Worm (Caenorhabditis elegans) whole organism, dauer: Measurements from ENCODE around the gene srsx-16.

Experiments used
- unc-62 ChIP-seq: sonication (generic microtip); optimal IDR thresholded peaks from 2 replicates; lab custom pipeline; 2017; ENCODE audit warnings: missing biosample characterization, missing genetic modification reagents, missing genetic modification characterization

srsx-16 gene

ce11 chrIV:5650761-5651332 is 31.3 kb upstream of the srsx-16 start:
- no peak for TF ChIP-seq unc-62 (GFP tag; lab: Kevin White, UChicago)

DNA sequence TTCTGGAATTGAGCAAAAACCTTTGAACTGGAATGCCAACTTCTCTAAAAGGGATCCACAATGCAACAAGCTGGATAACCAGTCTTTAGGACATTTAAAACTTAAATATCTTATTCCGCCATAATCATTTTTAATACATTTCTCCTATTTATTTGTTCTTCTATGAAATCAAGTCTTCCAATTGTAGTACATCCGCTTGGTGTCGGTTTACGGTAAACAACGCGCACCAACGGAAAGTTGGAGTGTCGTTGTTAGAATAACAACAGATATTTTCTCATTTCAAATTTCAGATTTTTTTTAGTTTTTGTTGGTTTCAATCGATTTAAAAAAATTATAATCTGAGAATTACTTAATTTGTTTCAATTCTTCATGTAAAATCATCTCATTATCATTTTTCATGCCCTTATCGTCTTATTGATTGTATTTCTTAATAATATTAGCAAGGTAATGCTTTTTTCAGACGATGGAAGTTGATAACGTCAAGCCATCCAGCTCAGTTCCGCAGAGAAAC is 29.6 kb upstream of the srsx-16 start, which contains the start of gene csn-5:
Gene csn-5, plus strand, starts transcription at position 461 of the 511 bp plus-strand sequence.
- no peak for TF ChIP-seq unc-62 (GFP tag; lab: Kevin White, UChicago)

ce11 chrIV:5645514-5646052 is 26.0 kb upstream of the srsx-16 start, which contains the start of the genes srd-8 and B0547.2:
Gene srd-8 (minus strand): TSS chrIV:5645614.
Gene B0547.2 (plus strand): TSS chrIV:5646002.
- no peak for TF ChIP-seq unc-62 (GFP tag; lab: Kevin White, UChicago)

- no peak for TF ChIP-seq unc-62 (GFP tag; lab: Kevin White, UChicago)
Measured at ce11 chrIV:5635551-5635950, 16.0 kb upstream of the srsx-16 start, which contains the start of gene srd-13. Gene srd-13 (minus strand): TSS chrIV:5635651.

- no peak for TF ChIP-seq unc-62 (GFP tag; lab: Kevin White, UChicago)
Measured at ce11 chrIV:5632536-5632935, 13.0 kb upstream of the srsx-16 start.

- no peak for TF ChIP-seq unc-62 (GFP tag; lab: Kevin White, UChicago)
Measured at ce11 chrIV:5631628-5632027, 12.1 kb upstream of the srsx-16 start, which contains the start of gene ttbk-8.2. Gene ttbk-8.2 (plus strand): TSS chrIV:5631928.

ce11 chrIV:5630156-5630555 is 10.6 kb upstream of the srsx-16 start, which contains the start of gene srd-12:
Gene srd-12 (minus strand): TSS chrIV:5630256.
- no peak for TF ChIP-seq unc-62 (GFP tag; lab: Kevin White, UChicago)

DNA sequence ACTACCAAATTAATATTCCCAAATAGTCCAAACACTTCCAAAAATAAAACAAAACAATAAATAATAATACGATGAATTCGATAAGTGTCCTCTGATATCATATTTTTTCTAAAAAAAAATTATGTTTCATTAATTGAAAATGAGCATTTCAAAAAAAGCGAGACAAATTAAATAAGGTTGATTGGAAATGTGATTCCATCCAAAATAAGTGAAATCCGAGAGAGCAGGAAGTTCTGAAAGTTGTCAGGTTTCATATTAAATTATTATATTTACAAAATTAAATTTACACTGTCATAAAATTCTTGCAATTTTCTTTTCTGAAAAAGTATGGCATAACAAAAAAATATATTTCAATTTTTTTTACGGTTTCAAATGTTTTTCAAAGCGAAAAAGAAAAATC is 7.5 kb upstream of the srsx-16 start, which contains the start of gene srsx-14:
Gene srsx-14, minus strand, starts transcription at position 101 of the 400 bp plus-strand sequence.
- no peak for TF ChIP-seq unc-62 (GFP tag; lab: Kevin White, UChicago)

- TF ChIP-seq unc-62 (GFP tag; lab: Kevin White, UChicago): no peak
Measured at ce11 chrIV:5623718-5624117, 4.2 kb upstream of the srsx-16 start, which contains the start of gene srsx-15. Gene srsx-15 (minus strand): TSS chrIV:5623818.

ce11 chrIV:5614558-5615026 is 5.0 kb downstream of the srsx-16 start, which contains the start of gene C39H7.4:
Gene C39H7.4 (minus strand): TSS chrIV:5614608.
- TF ChIP-seq unc-62 (GFP tag; lab: Kevin White, UChicago): no peak

- no peak for TF ChIP-seq unc-62 (GFP tag; lab: Kevin White, UChicago)
Measured at ce11 chrIV:5607343-5607742, 12.2 kb downstream of the srsx-16 start.

DNA sequence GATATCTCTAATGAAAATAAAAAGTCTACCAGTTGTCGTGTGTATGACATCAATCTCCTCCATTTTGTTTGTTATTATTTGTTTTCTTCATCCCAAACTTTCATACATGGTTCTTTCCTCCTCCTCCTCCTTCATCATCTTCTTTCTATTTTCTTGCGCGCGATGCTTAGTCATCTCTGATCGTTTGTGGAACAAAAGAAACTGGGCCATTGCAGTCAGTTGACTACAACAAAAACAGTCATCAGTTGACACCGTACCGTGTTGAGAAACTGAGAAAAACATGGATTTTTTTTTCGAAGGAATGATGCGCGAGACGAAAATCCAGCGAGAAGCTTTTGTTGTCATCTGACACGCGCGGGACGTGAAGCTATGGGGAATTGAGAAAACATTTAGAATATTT is 14.3 kb downstream of the srsx-16 start:
- no peak for TF ChIP-seq unc-62 (GFP tag; lab: Kevin White, UChicago)

- TF ChIP-seq unc-62 (GFP tag; lab: Kevin White, UChicago): no peak
Measured at ce11 chrIV:5604465-5604864, 15.1 kb downstream of the srsx-16 start.

DNA sequence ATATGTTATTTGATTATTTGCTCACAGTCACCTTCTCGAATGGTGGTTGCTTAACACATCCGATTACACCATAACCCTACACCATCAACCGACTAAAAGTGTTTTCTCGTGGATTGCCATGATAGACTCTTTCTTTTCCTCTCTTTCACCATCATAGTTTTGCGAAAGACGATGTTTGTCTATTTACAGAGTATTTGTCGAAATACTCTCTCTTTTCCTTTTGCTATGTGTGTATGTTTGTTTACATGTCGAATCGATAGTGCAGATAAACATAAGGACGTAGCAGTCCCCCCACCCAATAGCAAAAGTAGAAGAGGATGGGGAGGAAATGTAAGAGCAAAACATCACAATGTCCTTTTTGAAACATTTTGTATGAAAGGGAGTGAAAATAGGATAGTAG is 16.2 kb downstream of the srsx-16 start:
- no peak for TF ChIP-seq unc-62 (GFP tag; lab: Kevin White, UChicago)

- no peak for TF ChIP-seq unc-62 (GFP tag; lab: Kevin White, UChicago)
Measured at ce11 chrIV:5602415-5602814, 17.1 kb downstream of the srsx-16 start.

DNA sequence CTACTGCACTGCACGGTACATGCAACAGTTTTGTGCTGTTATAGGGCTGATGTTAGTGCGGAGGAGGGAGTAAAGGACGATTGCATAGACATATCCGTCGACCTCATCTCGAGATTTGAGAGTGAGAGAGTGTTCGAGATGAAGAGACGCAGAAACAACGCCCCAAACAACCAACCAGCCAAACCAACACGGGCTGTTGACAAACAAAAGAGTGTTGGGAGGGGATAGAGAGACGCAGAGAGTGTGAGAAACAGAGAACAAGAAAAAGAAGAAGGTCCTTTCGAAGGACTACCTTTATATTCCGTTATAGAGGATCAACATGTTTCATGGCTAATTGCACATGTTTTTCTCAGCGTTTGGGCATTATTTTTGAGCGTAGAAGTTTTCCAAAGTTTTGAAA is 19.2 kb downstream of the srsx-16 start:
- TF ChIP-seq unc-62 (GFP tag; lab: Kevin White, UChicago): no peak
